Worm (Caenorhabditis elegans): ENCODE results near the gene hhat-2.

- TF ChIP-seq ceh-13 (GFP tag; optimal IDR thresholded peaks at IDR 0.05), result no peak
- TF ChIP-seq ama-1 (optimal IDR thresholded peaks at IDR 0.05), result no peak
- TF ChIP-seq hmg-4 (GFP tag; optimal IDR thresholded peaks at IDR 0.05), result no peak
- TF ChIP-seq sea-1 (GFP tag; conservative IDR thresholded peaks at IDR 0.05), result no peak
- TF ChIP-seq tra-4 (tag; optimal IDR thresholded peaks at IDR 0.05), result no peak
- no peak for TF ChIP-seq ceh-36 (tag; optimal IDR thresholded peaks at IDR 0.05)
- no peak for TF ChIP-seq F13C5.2 (tag; optimal IDR thresholded peaks at IDR 0.05)
- no peak for TF ChIP-seq pes-1 (GFP tag; IDR thresholded peaks at IDR 0.05)
- no peak for TF ChIP-seq aly-1 (tag; optimal IDR thresholded peaks at IDR 0.05)
These were observed 26.6 kb downstream of the hhat-2 start, which contains the start of gene Y57G11C.1142 for ce11 chrIV:14802316-14802715.
